Fruit fly (Drosophila melanogaster) ovary, adult (tissue): ENCODE data around the gene hoip.

Source experiments
- CG17801 ChIP-seq: fragments of 200-800 bp; optimal IDR thresholded peaks from 2 replicates; lab custom pipeline; 2019; ENCODE audit warnings: missing biosample characterization, mild to moderate bottlenecking, missing genetic modification characterization, moderate library complexity; ENCODE audit not compliant: partially characterized antibody

Gene hoip

dm6 chr2L:9728791-9729190 is 29.2 kb downstream of the hoip start:
- no peak for TF ChIP-seq CG17801 (GFP tag; lab: Kevin White, UChicago)

- no peak for TF ChIP-seq CG17801 (GFP tag; lab: Kevin White, UChicago)
Observed at dm6 chr2L:9729618-9730284, 30.2 kb downstream of the hoip start, which contains the start of gene CG13116. TSS of gene CG13116 (plus strand) at chr2L:9729940.

- TF ChIP-seq CG17801 (GFP tag; lab: Kevin White, UChicago) = no peak
Observed at dm6 chr2L:9731269-9731668, 31.7 kb downstream of the hoip start.

- no peak for TF ChIP-seq CG17801 (GFP tag; lab: Kevin White, UChicago)
Observed at dm6 chr2L:9734134-9734533, 34.5 kb downstream of the hoip start.

dm6 chr2L:9736000-9736695 is 36.6 kb downstream of the hoip start, which contains the start of gene CG13117:
TSS of gene CG13117 (plus strand) at chr2L:9736645.
- no peak for TF ChIP-seq CG17801 (GFP tag; lab: Kevin White, UChicago)

dm6 chr2L:9737360-9737759 is 37.8 kb downstream of the hoip start:
- no peak for TF ChIP-seq CG17801 (GFP tag; lab: Kevin White, UChicago)

- no peak for TF ChIP-seq CG17801 (GFP tag; lab: Kevin White, UChicago)
Observed at dm6 chr2L:9737803-9738202, 38.2 kb downstream of the hoip start.

- TF ChIP-seq CG17801 (GFP tag; lab: Kevin White, UChicago) = no peak
Observed at dm6 chr2L:9739685-9740084, 40.1 kb downstream of the hoip start.

dm6 chr2L:9743823-9744222 is 44.2 kb downstream of the hoip start:
- no peak for TF ChIP-seq CG17801 (GFP tag; lab: Kevin White, UChicago)

- no peak for TF ChIP-seq CG17801 (GFP tag; lab: Kevin White, UChicago)
Observed at dm6 chr2L:9744634-9745033, 45.0 kb downstream of the hoip start.

dm6 chr2L:9746236-9747225 is 46.9 kb downstream of the hoip start, which contains the start of gene Nckx30C:
TSS of gene Nckx30C (minus strand) at chr2L:9746495.
- no peak for TF ChIP-seq CG17801 (GFP tag; lab: Kevin White, UChicago)

- no peak for TF ChIP-seq CG17801 (GFP tag; lab: Kevin White, UChicago)
Observed at dm6 chr2L:9749745-9750144, 50.2 kb downstream of the hoip start, which contains the start of gene Cyp4e3. TSS of gene Cyp4e3 (minus strand) at chr2L:9750071.
